Worm (Caenorhabditis elegans): ENCODE results near the gene grl-31.

DNA sequence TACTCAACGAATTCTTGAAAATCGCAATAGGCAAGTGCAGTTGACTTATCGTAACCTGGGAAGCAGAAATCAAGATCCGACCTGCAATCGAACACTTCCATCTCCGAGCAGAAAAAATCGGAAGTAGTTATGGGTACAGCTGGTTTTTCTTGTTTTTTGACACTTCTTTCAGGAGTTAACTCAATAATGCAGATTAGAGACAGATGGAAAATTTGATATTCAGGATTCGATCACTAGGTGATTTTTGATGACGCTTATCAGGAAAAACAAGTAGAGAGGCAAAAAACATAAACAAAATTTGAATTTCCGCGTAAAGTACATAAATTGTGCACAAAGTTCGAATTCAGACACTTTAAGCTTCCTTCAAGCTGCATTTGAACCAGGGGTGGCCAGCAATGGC lies 8.8 kb downstream of the grl-31 start, which contains the start of gene srw-130:
- TF ChIP-seq F13C5.2 (tag; optimal IDR thresholded peaks at IDR 0.05) = no peak
- no peak for TF ChIP-seq ama-1 (optimal IDR thresholded peaks at IDR 0.05)
- TF ChIP-seq flt-1 (GFP tag; IDR thresholded peaks at IDR 0.05) = no peak
- no peak for TF ChIP-seq scrt-1 (GFP tag; IDR thresholded peaks at IDR 0.05)
- no peak for TF ChIP-seq pes-1 (GFP tag; IDR thresholded peaks at IDR 0.05)
- TF ChIP-seq hnd-1 (tag; optimal IDR thresholded peaks at IDR 0.05) = no peak
